Worm (Caenorhabditis elegans) whole organism, L1 larva: Measurements from ENCODE around the gene cosa-1.
A peak's percentile ranks its signal among the peaks of the same experiment; 100 is the strongest.

Experiments used
- aly-2 ChIP-seq: fragments of 150-350 bp; optimal IDR thresholded peaks from 2 replicates; lab custom pipeline; 2014; ENCODE audit warnings: missing biosample characterization, missing genetic modification characterization
- ceh-82 ChIP-seq, 3 experiments: fragments of 150-350 bp in 1 of 3; sonication (generic microtip) in 2 of 3; optimal IDR thresholded peaks; 2 replicates each; lab custom pipeline; 2014 to 2017; ENCODE audit warnings: missing biosample characterization in 3 of 3, missing genetic modification characterization in 3 of 3
- efl-1 ChIP-seq, 4 experiments: fragments of 150-350 bp; optimal IDR thresholded peaks in 3 of 4; peaks in 1 of 4; 1 replicate in 1 of 4; 2 replicates in 3 of 4; lab custom pipeline; 2014; ENCODE audit warnings: missing biosample characterization in 2 of 4, missing genetic modification characterization in 2 of 4, missing genetic modification reagents in 2 of 4
- ets-5 ChIP-seq: fragments of 200-800 bp; sonication (Bioruptor generic); IDR thresholded peaks from 2 replicates; pipeline ENCODE4 v1.3.6; 2022; ENCODE audit warnings: missing genetic modification characterization, missing compliant biosample characterization
- grh-1 ChIP-seq: fragments of 200-800 bp; sonication (Bioruptor generic); IDR thresholded peaks from 2 replicates; pipeline ENCODE4 v1.3.6; 2022; ENCODE audit warnings: missing genetic modification reagents, missing genetic modification characterization, missing compliant biosample characterization
- lin-13 ChIP-seq: fragments of 150-350 bp; optimal IDR thresholded peaks from 2 replicates; lab custom pipeline; 2014; ENCODE audit warnings: missing biosample characterization, missing genetic modification reagents, missing genetic modification characterization
- lsy-2 ChIP-seq, 2 experiments: fragments of 150-350 bp; optimal IDR thresholded peaks; 2 replicates each; lab custom pipeline; 2014; ENCODE audit warnings: missing biosample characterization in 2 of 2, missing genetic modification characterization in 2 of 2
- nhr-12 ChIP-seq: sonication (generic microtip); optimal IDR thresholded peaks from 2 replicates; lab custom pipeline; 2017; ENCODE audit warnings: missing biosample characterization, missing genetic modification characterization
- nhr-28 ChIP-seq: fragments of 150-350 bp; optimal IDR thresholded peaks from 2 replicates; lab custom pipeline; 2014; ENCODE audit warnings: missing biosample characterization, missing genetic modification characterization
- nhr-76 ChIP-seq: sonication (generic microtip); optimal IDR thresholded peaks from 2 replicates; lab custom pipeline; 2017; ENCODE audit warnings: missing biosample characterization, missing genetic modification characterization
- pqm-1 ChIP-seq: sonication (generic microtip); optimal IDR thresholded peaks from 3 replicates; lab custom pipeline; 2017; ENCODE audit warnings: missing biosample characterization, missing genetic modification characterization
- unc-98 ChIP-seq: fragments of 200-800 bp; sonication (Bioruptor generic); IDR thresholded peaks from 2 replicates; pipeline ENCODE4 v1.3.6; 2022; ENCODE audit warnings: missing genetic modification characterization, missing compliant biosample characterization

ce11 chrIII:2686663-2687062, 39.3 kb upstream of the cosa-1 start:
- TF ChIP-seq pqm-1 (tag; lab: Kevin White, UChicago) (no peak), unc-98 (GFP tag; lab: Robert Waterston, UW) (no peak), lsy-2 (tag; optimal IDR thresholded peaks at IDR 0.05; lab: Kevin White, UChicago) (no peak), nhr-76 (no peak), grh-1 (no peak), ets-5 (GFP tag; lab: Robert Waterston, UW) (no peak), efl-1 (optimal IDR thresholded peaks at IDR 0.05; lab: Kevin White, UChicago) (no peak), efl-1 (GFP tag; optimal IDR thresholded peaks at IDR 0.05 in 1 of 2; lab: Kevin White, UChicago) (peak in 1 of 2 experiments; percentile 62), nhr-28 (no peak), ceh-82 (tag; optimal IDR thresholded peaks at IDR 0.05; lab: Kevin White, UChicago) (no peak), aly-2 (tag; lab: Kevin White, UChicago) (no peak), nhr-12 (tag; lab: Kevin White, UChicago) (no peak), lin-13 (GFP tag; lab: Kevin White, UChicago) (no peak)
